Worm (Caenorhabditis elegans): ENCODE measurements around the gene F41H10.3.

DNA sequence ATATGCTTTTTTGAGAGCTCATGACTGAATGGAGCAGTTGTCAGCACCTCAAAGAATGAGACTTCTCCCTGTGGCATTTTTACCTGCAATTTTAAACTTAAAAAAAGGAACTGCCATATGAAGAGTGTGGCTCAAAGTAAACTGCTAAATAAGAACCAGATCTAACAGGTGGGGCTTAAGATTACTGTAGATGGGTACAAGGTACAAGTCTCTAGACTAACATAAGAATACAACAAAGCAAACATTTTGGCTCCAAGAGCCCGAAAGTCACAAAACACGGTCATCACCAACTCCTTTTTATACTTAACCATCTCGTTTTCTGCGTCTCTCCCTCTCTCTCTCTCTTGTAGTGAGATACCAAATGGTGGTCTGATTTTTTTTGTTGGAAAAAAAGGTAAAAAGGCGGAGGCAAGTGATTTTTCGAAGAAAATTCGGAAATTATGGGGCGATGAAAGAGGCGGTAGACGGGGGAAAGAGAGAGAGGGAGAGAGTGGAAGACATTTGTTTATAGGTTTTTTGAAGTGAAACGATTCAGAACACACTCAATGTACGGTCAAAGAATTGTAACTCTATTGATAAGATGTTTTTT lies 19.0 kb downstream of the F41H10.3 start, which contains the start of gene elo-6:
- TF ChIP-seq dao-5 (tag; optimal IDR thresholded peaks at IDR 0.05) (no peak), W03F9.2 (tag; optimal IDR thresholded peaks at IDR 0.05) (no peak)

Data from whole organism, L4/young adult.